Fruit fly (Drosophila melanogaster) S2 (cell line): ENCODE results near the gene CG14391.

Experiments
- CG8478 ChIP-seq: fragments of >200 bp; optimal IDR thresholded peaks from 2 replicates; lab custom pipeline; 2018
- CTCF ChIP-seq, 2 experiments: fragments of >200 bp; optimal IDR thresholded peaks; 2 replicates each; lab custom pipeline; 2018

CG14391 gene

DNA sequence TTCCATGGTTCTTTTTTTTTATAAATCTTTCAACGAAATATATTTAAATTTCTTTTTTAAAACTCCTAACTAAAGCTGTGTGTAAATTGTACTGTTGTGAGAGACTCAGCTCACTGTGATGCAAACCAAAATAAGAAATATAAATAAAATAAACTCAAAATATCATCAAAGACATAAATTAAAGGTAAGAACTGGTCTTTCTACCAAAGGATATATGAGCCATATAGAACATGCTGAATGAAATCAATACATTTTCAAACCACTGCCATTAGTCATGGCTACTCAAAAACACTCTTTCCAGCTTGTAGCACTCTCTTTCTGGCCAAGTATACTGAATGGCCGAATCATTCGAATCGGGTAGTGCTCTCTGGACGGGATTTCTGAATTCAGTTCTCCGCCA is at the start of gene CG14391, which contains the start of gene NijC:
Gene CG14391 (minus strand): TSS at position 101 of the 400 bp plus-strand sequence.
Gene NijC (plus strand): TSS at position 388 of the 400 bp plus-strand sequence.
- TF ChIP-seq CG8478 (lab: Kevin White, UChicago): no peak
- TF ChIP-seq CTCF (optimal IDR thresholded peaks at IDR 0.05; lab: Kevin White, UChicago): no peak

dm6 chr3R:12743580-12743979 is 48.9 kb upstream of the CG14391 start, which contains the start of gene Ugt37A3:
Gene Ugt37A3, minus strand, starts transcription at chr3R:12743680.
- TF ChIP-seq CG8478 (lab: Kevin White, UChicago): no peak
- TF ChIP-seq CTCF (optimal IDR thresholded peaks at IDR 0.05; lab: Kevin White, UChicago): no peak

- TF ChIP-seq CTCF (optimal IDR thresholded peaks at IDR 0.05; lab: Kevin White, UChicago) (no peak), CG8478 (lab: Kevin White, UChicago) (no peak)
Observed at dm6 chr3R:12739247-12739646, 44.6 kb upstream of the CG14391 start, which contains the start of gene Ugt37A2. Gene Ugt37A2, plus strand, starts transcription at chr3R:12739642.

DNA sequence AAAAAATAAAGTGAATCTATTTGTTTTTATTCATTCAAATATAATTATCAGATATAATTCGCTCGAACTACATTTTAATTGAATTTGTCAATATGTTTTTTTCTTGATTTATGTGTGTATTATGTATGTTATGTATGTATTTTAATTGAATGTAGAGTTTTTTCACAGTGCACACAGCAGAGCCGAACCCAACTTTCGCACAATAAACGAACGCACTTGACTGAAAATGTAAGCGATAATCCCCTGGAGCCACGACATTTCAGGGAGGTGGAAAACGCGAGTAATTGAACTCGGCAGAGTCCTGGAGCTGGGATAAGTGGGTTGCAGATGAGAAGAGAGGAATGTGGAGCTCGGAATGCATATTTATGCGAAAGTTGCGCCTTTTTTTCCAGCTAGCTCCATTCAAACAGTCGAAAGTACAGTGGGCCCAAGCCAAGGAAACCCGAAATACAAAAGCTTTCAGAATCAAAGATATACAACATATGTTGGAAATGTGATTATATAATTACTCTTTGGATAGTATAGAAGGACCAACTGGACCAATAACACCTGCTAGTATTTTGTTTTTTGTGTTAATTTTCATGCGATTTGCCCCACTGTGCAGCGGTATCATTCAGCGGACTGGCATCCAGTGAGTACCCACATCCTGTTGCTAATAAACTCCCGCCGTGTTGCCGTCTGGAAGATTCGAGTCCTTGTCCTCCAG is 33.5 kb upstream of the CG14391 start:
- TF ChIP-seq CTCF (optimal IDR thresholded peaks at IDR 0.05; lab: Kevin White, UChicago) (no peak), CG8478 (lab: Kevin White, UChicago) (no peak)

- TF ChIP-seq CG8478 (lab: Kevin White, UChicago): no peak
- peak; percentile 6 to 71 for TF ChIP-seq CTCF (optimal IDR thresholded peaks at IDR 0.05; lab: Kevin White, UChicago)
Observed at dm6 chr3R:12723759-12724158, 29.1 kb upstream of the CG14391 start.

dm6 chr3R:12722392-12722914 is 27.8 kb upstream of the CG14391 start, which contains the start of gene Men:
Gene Men, minus strand, starts transcription at chr3R:12722442.
- TF ChIP-seq CTCF (optimal IDR thresholded peaks at IDR 0.05; lab: Kevin White, UChicago) (no peak), CG8478 (lab: Kevin White, UChicago) (no peak)

- TF ChIP-seq CTCF (optimal IDR thresholded peaks at IDR 0.05; lab: Kevin White, UChicago) (no peak), CG8478 (lab: Kevin White, UChicago) (no peak)
Observed at dm6 chr3R:12720344-12721200, 25.9 kb upstream of the CG14391 start.

DNA sequence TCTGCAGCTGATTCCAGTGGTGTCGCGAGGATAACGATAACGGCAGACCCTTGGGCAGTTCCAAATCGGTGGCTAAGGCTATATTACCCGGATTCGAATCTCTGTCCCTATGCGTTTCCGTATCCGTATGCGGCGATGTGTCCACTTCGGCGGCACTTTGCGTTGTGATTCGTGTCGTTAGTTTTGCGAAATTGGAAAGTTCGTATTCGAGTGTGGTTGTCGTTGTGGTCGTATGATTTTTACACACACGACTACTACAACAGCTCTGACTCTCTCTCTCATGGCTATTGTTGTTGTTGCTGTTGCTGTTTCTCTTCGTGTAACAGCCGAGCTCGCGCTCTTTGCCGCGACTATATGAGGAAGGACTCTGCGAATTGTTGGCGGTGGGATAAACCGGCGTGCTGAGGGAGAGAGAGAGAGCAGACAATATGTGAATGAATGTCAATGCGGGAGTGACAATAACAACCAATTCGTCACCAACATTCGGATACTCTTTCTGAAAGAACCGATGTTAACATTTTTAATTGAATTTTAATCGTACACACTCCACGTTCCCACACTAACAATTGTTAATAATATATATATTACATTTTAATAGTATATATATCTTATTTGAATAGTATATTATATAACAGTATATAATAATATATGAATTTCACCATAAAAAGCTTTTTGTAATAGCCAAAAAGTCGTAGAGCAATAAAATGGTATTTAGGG is 25.1 kb upstream of the CG14391 start:
- TF ChIP-seq CG8478 (lab: Kevin White, UChicago) (no peak), CTCF (optimal IDR thresholded peaks at IDR 0.05; lab: Kevin White, UChicago) (no peak)

- TF ChIP-seq CTCF (optimal IDR thresholded peaks at IDR 0.05; lab: Kevin White, UChicago): no peak
- no peak for TF ChIP-seq CG8478 (lab: Kevin White, UChicago)
Observed at dm6 chr3R:12718536-12719033, 23.9 kb upstream of the CG14391 start.

DNA sequence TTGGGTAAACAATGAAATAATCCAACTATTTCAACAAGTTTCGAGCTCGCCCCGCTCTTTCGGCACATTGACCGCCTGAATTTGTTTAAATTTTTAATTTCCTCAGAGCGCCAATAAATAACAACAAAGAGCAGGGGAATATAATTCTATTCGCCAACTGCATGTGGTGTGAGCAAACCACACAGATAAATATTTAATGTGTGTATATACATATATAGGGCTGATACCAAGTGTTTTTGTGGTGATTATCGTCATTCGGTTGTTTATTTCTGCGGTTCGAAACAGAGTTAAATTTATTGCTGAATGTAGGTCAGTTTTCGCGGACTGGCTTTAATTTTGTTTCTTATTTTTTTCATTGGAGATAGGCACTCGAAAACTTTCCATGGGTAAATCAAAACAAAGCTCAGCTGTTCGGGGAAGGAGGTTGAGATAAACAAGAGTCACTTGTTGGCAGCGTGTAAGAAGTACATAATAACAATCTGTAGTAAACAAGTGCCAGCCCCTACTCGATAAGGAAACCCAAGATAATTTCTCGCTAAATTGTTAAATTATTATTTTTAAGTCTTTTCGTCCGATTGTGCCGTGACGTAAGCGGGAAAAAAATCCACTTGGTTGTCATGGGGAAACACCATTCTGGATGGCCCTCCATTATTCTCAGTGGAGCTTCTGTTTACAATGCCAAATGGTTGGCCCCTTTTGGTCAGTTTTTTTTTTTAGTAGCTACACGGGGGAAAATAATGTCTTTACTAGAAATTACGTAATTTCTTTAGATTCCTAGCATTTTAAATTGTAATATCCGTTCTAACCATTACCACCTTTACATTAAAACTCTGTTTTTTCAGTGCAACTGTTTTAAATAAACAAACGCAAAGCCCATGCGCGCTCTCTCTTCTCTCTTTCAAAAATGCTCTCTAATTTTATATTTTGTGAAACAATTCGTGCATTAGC is 23.2 kb upstream of the CG14391 start:
- TF ChIP-seq CTCF (optimal IDR thresholded peaks at IDR 0.05; lab: Kevin White, UChicago) (no peak), CG8478 (lab: Kevin White, UChicago) (no peak)

DNA sequence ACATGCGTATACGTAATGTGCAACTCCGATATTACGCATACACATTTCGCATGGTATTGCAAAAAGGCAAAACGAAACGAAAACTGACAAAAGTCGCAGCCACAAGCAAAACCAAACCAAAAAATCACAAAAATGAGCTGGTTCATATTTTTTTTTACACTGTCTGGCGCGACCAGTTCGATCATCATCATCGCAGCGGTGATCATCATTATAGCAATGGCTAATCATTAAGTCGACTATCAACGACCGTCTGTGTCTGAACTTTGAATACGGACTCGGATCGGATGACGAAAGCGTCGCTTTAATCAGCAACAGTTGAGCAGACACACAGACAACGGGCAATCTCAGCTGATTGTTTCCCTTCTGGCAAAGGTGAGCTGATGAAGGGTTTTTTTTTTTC is 22.3 kb upstream of the CG14391 start:
- TF ChIP-seq CTCF (optimal IDR thresholded peaks at IDR 0.05; lab: Kevin White, UChicago): no peak
- TF ChIP-seq CG8478 (lab: Kevin White, UChicago): no peak

DNA sequence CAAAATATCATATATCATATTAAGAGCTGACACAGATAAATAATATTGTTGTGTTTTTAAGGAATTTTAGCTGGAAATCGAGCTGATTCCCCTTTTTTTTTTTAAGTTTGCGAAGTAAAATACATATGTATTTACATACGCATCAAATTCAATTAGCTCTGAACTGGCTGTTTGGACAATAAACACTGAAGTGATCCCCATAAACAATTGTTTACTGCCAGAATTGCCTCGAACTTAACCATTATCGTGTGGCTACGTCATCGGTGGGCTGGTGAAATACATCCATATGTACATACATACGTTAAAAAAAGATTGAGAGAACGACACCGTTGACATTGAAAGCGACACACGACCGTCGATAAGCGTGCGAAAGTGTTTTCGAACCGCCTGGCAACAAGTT is 21.6 kb upstream of the CG14391 start:
- TF ChIP-seq CTCF (optimal IDR thresholded peaks at IDR 0.05; lab: Kevin White, UChicago): no peak

DNA sequence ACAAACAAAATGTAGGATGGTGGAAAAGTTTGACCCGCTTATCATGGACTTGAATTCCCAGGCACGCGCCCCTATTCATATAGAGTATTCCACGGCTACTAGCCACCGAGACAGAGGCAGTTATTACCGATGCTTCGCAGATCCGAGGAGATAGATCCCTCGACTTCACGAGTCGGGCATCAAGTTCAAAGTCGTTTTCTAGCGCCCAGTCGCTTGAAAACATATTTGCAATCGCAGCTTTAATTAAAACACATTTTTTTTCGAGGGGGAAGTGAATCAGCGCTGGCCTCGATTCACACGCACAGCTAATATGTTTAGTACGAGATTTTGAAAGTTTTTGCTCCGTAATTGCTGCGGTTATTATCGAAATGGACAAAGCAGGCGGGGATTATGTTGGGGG is 20.6 kb upstream of the CG14391 start:
- TF ChIP-seq CTCF (optimal IDR thresholded peaks at IDR 0.05; lab: Kevin White, UChicago) (no peak), CG8478 (lab: Kevin White, UChicago) (no peak)
